Fruit fly (Drosophila melanogaster) whole organism, adult: ENCODE data around the gene Baldspot.

Experiments used
- CG11617 ChIP-seq: fragments of 200-800 bp; sonication (Bioruptor generic); optimal IDR thresholded peaks from 2 replicates; lab custom pipeline; 2017; ENCODE audit warnings: mild to moderate bottlenecking, missing biosample characterization, missing genetic modification reagents, missing genetic modification characterization
- CG12768 ChIP-seq: fragments of 200-800 bp; sonication (Bioruptor generic); optimal IDR thresholded peaks from 2 replicates; lab custom pipeline; 2017; ENCODE audit warnings: missing biosample characterization, missing genetic modification characterization, mild to moderate bottlenecking, moderate library complexity, missing genetic modification reagents
- CG14711 ChIP-seq: fragments of 200-800 bp; sonication (Bioruptor generic); optimal IDR thresholded peaks from 2 replicates; lab custom pipeline; 2018; ENCODE audit warnings: missing biosample characterization, mild to moderate bottlenecking, missing genetic modification characterization, moderate library complexity
- CG1620 ChIP-seq: fragments of 200-800 bp; sonication (Bioruptor generic); optimal IDR thresholded peaks from 2 replicates; lab custom pipeline; 2016; ENCODE audit warnings: missing biosample characterization, missing genetic modification characterization
- CG33017 ChIP-seq: fragments of 200-800 bp; sonication (Bioruptor generic); optimal IDR thresholded peaks from 2 replicates; lab custom pipeline; 2018; ENCODE audit warnings: missing biosample characterization, mild to moderate bottlenecking, missing genetic modification characterization, moderate library complexity
- CG5204 ChIP-seq: fragments of 200-800 bp; sonication (Bioruptor generic); optimal IDR thresholded peaks from 2 replicates; lab custom pipeline; 2016; ENCODE audit warnings: missing biosample characterization, missing genetic modification characterization
- CG7045 ChIP-seq: fragments of 200-800 bp; sonication (Bioruptor generic); optimal IDR thresholded peaks from 2 replicates; lab custom pipeline; 2017; ENCODE audit warnings: missing biosample characterization, mild to moderate bottlenecking, missing genetic modification characterization
- CG7101 ChIP-seq: fragments of 200-800 bp; sonication (Bioruptor generic); optimal IDR thresholded peaks from 2 replicates; lab custom pipeline; 2018; ENCODE audit warnings: missing biosample characterization, mild to moderate bottlenecking, missing genetic modification characterization, moderate library complexity
- Clk ChIP-seq: fragments of 200-800 bp; sonication (Bioruptor generic); optimal IDR thresholded peaks from 2 replicates; lab custom pipeline; 2017; ENCODE audit warnings: missing biosample characterization, missing genetic modification characterization
- Crg-1 ChIP-seq: fragments of 200-800 bp; sonication (Bioruptor generic); optimal IDR thresholded peaks from 2 replicates; lab custom pipeline; 2016; ENCODE audit warnings: missing biosample characterization, missing genetic modification characterization
- Hr96 ChIP-seq: fragments of 200-800 bp; sonication (Bioruptor generic); optimal IDR thresholded peaks from 2 replicates; lab custom pipeline; 2016; ENCODE audit warnings: missing biosample characterization, missing genetic modification characterization
- Mnt ChIP-seq: fragments of 200-800 bp; sonication (Bioruptor generic); optimal IDR thresholded peaks from 2 replicates; lab custom pipeline; 2016; ENCODE audit warnings: missing biosample characterization, mild to moderate bottlenecking, missing genetic modification characterization
- bab1 ChIP-seq: fragments of 200-800 bp; sonication (Bioruptor generic); optimal IDR thresholded peaks from 3 replicates; lab custom pipeline; 2019; ENCODE audit warnings: missing biosample characterization, mild to moderate bottlenecking, missing genetic modification characterization, moderate library complexity
- cic ChIP-seq: fragments of 200-800 bp; sonication (Bioruptor generic); optimal IDR thresholded peaks from 2 replicates; lab custom pipeline; 2017; ENCODE audit warnings: missing biosample characterization, mild to moderate bottlenecking, missing genetic modification characterization, moderate library complexity
- cnc ChIP-seq, 2 experiments: fragments of >200 bp; optimal IDR thresholded peaks; 2 replicates each; lab custom pipeline; 2017
- kay ChIP-seq: fragments of 200-800 bp; sonication (Bioruptor generic); peaks from one replicate; lab custom pipeline; 2016; ENCODE audit warnings: missing biosample characterization, missing genetic modification characterization, borderline replicate concordance
- ovo ChIP-seq: fragments of 200-800 bp; sonication (Bioruptor generic); optimal IDR thresholded peaks from 2 replicates; lab custom pipeline; 2016; ENCODE audit warnings: missing biosample characterization, missing genetic modification characterization
- pad ChIP-seq: fragments of 200-800 bp; sonication (Bioruptor generic); optimal IDR thresholded peaks from 3 replicates; lab custom pipeline; 2017; ENCODE audit warnings: missing biosample characterization, missing genetic modification characterization, mild to moderate bottlenecking, moderate library complexity, missing genetic modification reagents
- tj ChIP-seq: fragments of 200-800 bp; sonication (Bioruptor generic); optimal IDR thresholded peaks from 3 replicates; lab custom pipeline; 2017; ENCODE audit warnings: missing biosample characterization, mild to moderate bottlenecking, missing genetic modification characterization, moderate library complexity
- toe ChIP-seq: fragments of 200-800 bp; sonication (Bioruptor generic); optimal IDR thresholded peaks from 2 replicates; lab custom pipeline; 2016; ENCODE audit warnings: missing biosample characterization, missing genetic modification characterization

The Baldspot gene

dm6 chr3L:16651127-16651526, 10.3 kb downstream of the Baldspot start:
- TF ChIP-seq tj (GFP tag; lab: Kevin White, UChicago) (no peak), CG7045 (GFP tag; lab: Kevin White, UChicago) (no peak), ovo (GFP tag; lab: Kevin White, UChicago) (no peak), CG33017 (no peak), CG12768 (GFP tag; lab: Kevin White, UChicago) (no peak), Crg-1 (GFP tag; lab: Kevin White, UChicago) (no peak), Hr96 (GFP tag; lab: Kevin White, UChicago) (no peak), kay (GFP tag; lab: Kevin White, UChicago) (no peak), CG5204 (no peak), Mnt (GFP tag; lab: Kevin White, UChicago) (no peak), cic (GFP tag; lab: Kevin White, UChicago) (no peak), CG7101 (tag; lab: Kevin White, UChicago) (no peak), cnc (optimal IDR thresholded peaks at IDR 0.05; lab: Kevin White, UChicago) (no peak), pad (GFP tag; lab: Kevin White, UChicago) (no peak), CG14711 (tag; lab: Kevin White, UChicago) (no peak), CG1620 (GFP tag; lab: Kevin White, UChicago) (no peak)

DNA sequence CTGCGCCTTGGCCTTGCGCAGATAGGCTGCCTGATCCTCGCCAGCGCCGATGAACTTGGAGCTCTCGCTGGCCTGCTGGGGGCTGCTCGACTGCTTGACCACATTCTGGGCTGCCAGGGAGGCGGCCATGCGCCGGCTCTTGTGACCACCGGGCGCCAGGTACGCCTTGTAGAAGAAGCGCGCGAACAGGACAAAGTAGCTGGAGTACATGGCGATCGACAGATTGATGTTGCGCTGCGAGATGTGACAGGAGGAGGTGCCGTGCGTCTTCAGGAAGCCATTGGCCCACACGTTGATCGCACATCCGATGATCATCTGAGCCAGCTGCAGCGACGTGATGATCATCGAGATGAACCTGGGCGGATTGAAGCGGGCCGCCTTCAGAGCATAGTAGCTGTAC, 11.3 kb downstream of the Baldspot start:
- no peak for TF ChIP-seq ovo (GFP tag; lab: Kevin White, UChicago)
- TF ChIP-seq CG7045 (GFP tag; lab: Kevin White, UChicago): no peak
- TF ChIP-seq CG12768 (GFP tag; lab: Kevin White, UChicago): no peak
- no peak for TF ChIP-seq CG14711 (tag; lab: Kevin White, UChicago)
- no peak for TF ChIP-seq Clk

- TF ChIP-seq CG33017 (peak; percentile 40), bab1 (GFP tag; lab: Kevin White, UChicago) (peak; percentile 87), ovo (GFP tag; lab: Kevin White, UChicago) (peak; percentile 66), cnc (optimal IDR thresholded peaks at IDR 0.05; lab: Kevin White, UChicago) (no peak), CG12768 (GFP tag; lab: Kevin White, UChicago) (peak; percentile 76), CG7045 (GFP tag; lab: Kevin White, UChicago) (peak; percentile 32), CG5204 (no peak), CG1620 (GFP tag; lab: Kevin White, UChicago) (peak; percentile 85), Crg-1 (GFP tag; lab: Kevin White, UChicago) (peak; percentile 91), kay (GFP tag; lab: Kevin White, UChicago) (no peak), pad (GFP tag; lab: Kevin White, UChicago) (peak; percentile 76), CG14711 (tag; lab: Kevin White, UChicago) (peak; percentile 67), Clk (peak; percentile 71), toe (GFP tag; lab: Kevin White, UChicago) (peak; percentile 58), cic (GFP tag; lab: Kevin White, UChicago) (peak; percentile 54), tj (GFP tag; lab: Kevin White, UChicago) (peak; percentile 64), CG11617 (GFP tag; lab: Kevin White, UChicago) (peak; percentile 22), CG7101 (tag; lab: Kevin White, UChicago) (peak; percentile 75), Hr96 (GFP tag; lab: Kevin White, UChicago) (peak; percentile 74), Mnt (GFP tag; lab: Kevin White, UChicago) (peak; percentile 56)
Measured at dm6 chr3L:16647578-16648113, 13.8 kb downstream of the Baldspot start, which contains the start of gene Abl. Gene Abl (minus strand): TSS chr3L:16647882.

DNA sequence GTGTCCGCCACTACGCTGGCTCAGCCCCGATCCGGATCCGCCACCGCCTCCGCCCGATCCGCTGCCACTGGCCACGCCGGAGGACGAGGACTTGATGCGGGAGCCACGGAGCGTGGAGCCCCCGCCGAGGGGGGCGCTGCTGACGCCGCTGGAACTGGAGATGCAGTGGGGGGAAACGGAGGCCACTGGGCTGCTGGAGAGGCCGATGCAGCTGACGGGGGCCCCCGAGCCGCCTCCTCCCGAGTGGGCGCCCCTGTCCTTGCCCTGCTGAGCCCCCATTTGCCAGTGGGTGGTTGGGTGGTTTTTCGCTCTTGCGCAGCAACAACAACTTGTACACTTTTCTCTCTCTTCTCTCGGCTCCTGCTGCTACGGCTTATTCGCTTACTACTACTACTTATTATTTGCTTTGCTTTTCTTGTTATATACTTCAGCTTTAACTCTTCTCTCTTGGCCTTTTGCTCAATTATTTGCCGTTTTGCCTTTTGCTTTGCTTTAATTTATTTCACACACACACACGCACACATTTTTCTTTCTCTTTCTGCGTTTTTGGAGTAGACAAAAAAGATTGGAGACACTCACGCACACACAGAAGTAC, 14.5 kb downstream of the Baldspot start:
- TF ChIP-seq bab1 (GFP tag; lab: Kevin White, UChicago) (no peak), pad (GFP tag; lab: Kevin White, UChicago) (no peak)

DNA sequence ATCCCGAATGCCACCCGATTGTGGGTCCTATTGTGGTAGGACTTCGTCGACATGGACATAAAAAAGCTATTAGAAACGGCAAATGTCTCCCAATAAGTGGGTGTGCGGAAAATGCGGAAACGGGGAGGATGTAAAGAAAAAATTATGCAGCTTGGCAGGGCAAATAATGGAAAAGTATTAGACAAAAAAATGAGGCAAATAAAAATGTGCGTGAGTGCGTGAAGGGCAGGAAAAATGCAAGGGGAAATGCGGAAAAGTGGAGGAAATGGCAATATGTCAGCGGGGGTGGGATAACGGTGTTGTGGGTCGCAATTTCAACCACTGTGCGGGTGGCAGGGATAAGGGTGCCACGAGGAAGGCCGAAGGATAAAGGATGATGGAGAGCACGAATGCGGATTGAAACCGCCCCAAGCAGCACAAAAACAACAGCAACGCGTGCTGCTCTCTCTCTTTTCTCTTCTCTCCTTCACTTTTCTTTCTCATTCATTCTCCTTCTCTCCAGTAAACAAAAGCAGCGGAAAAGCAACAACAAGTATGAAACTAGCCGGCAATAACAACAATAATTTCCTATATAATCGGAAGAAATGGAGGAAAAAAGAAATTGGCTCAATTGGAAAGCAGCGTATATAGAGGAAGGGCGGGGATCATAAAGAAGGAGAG, 16.0 kb downstream of the Baldspot start:
- TF ChIP-seq CG5204 (no peak), cic (GFP tag; lab: Kevin White, UChicago) (no peak), tj (GFP tag; lab: Kevin White, UChicago) (no peak), Mnt (GFP tag; lab: Kevin White, UChicago) (no peak), Clk (no peak), toe (GFP tag; lab: Kevin White, UChicago) (no peak), CG1620 (GFP tag; lab: Kevin White, UChicago) (no peak), CG12768 (GFP tag; lab: Kevin White, UChicago) (no peak), CG7101 (tag; lab: Kevin White, UChicago) (no peak)

- TF ChIP-seq CG33017: no peak
- no peak for TF ChIP-seq CG5204
- TF ChIP-seq ovo (GFP tag; lab: Kevin White, UChicago): no peak
- TF ChIP-seq kay (GFP tag; lab: Kevin White, UChicago): peak; percentile 81
- TF ChIP-seq pad (GFP tag; lab: Kevin White, UChicago): no peak
Measured at dm6 chr3L:16644505-16644904, 16.9 kb downstream of the Baldspot start.
